Fruit fly (Drosophila melanogaster): ENCODE results near the gene Polr3C.

Polr3C gene

dm6 chr3R:12433764-12434163, 26.4 kb upstream of the Polr3C start, which contains the start of the genes Aos1 and Srlp (continued):
- TF ChIP-seq CG9609 (GFP tag; optimal IDR thresholded peaks at IDR 0.05) (no peak), lilli (GFP tag; optimal IDR thresholded peaks at IDR 0.05) (peak; percentile 8), Asciz (GFP tag; optimal IDR thresholded peaks at IDR 0.05) (no peak), nau (GFP tag; optimal IDR thresholded peaks at IDR 0.05) (no peak), corto (GFP tag; optimal IDR thresholded peaks at IDR 0.05) (no peak), Hmx (GFP tag; optimal IDR thresholded peaks at IDR 0.05) (no peak), BEAF-32 (GFP tag; optimal IDR thresholded peaks at IDR 0.05) (peak; percentile 61), dpn (GFP tag; optimal IDR thresholded peaks at IDR 0.05) (peak in 1 of 2 experiments; percentile 45), CG3065 (GFP tag; optimal IDR thresholded peaks at IDR 0.05) (no peak), Gug (GFP tag; IDR thresholded peaks at IDR 0.05) (peak; percentile 1; the same call in 1 of the 4 replicates), run (tag; optimal IDR thresholded peaks at IDR 0.05) (no peak), Dref (GFP tag; IDR thresholded peaks at IDR 0.05) (no peak), klu (GFP tag; IDR thresholded peaks at IDR 0.05) (no peak), seq (GFP tag; IDR thresholded peaks at IDR 0.05) (no peak), pb (GFP tag; optimal IDR thresholded peaks at IDR 0.05) (no peak), CG17829 (tag; optimal IDR thresholded peaks at IDR 0.05) (peak; percentile 66), tna (GFP tag; IDR thresholded peaks at IDR 0.05; ENCODE audit: partially characterized antibody) (no peak), CG4424 (GFP tag; optimal IDR thresholded peaks at IDR 0.05) (no peak), CG30020 (tag; optimal IDR thresholded peaks at IDR 0.05) (peak; percentile 74), Bteb2 (GFP tag; optimal IDR thresholded peaks at IDR 0.05) (no peak), CG5180 (GFP tag; optimal IDR thresholded peaks at IDR 0.05) (no peak), CG33213 (GFP tag; optimal IDR thresholded peaks at IDR 0.05) (no peak), yki (optimal IDR thresholded peaks at IDR 0.05) (no peak), CG12391 (tag; optimal IDR thresholded peaks at IDR 0.05) (peak; percentile 81), HmgZ (tag; optimal IDR thresholded peaks at IDR 0.05) (peak; percentile 51), CG7928 (GFP tag; optimal IDR thresholded peaks at IDR 0.05) (no peak), CG10274 (GFP tag; optimal IDR thresholded peaks at IDR 0.05) (no peak), Fer1 (GFP tag; optimal IDR thresholded peaks at IDR 0.05) (peak; percentile 65), fd102C (GFP tag; optimal IDR thresholded peaks at IDR 0.05) (no peak), Poxn (GFP tag; IDR thresholded peaks at IDR 0.05) (no peak), CG15269 (tag; optimal IDR thresholded peaks at IDR 0.05) (no peak), bsh (GFP tag; optimal IDR thresholded peaks at IDR 0.05) (peak in 1 of 2 experiments; percentile 49), PHDP (tag; optimal IDR thresholded peaks at IDR 0.05) (peak; percentile 61), CG17361 (GFP tag; IDR thresholded peaks at IDR 0.05) (peak; percentile 77), CG10654 (GFP tag; optimal IDR thresholded peaks at IDR 0.05) (peak; percentile 24), jing (GFP tag; optimal IDR thresholded peaks at IDR 0.05) (no peak), CG11398 (GFP tag; optimal IDR thresholded peaks at IDR 0.05) (no peak), maf-S (GFP tag; optimal IDR thresholded peaks at IDR 0.05) (no peak), CG11723 (GFP tag; optimal IDR thresholded peaks at IDR 0.05) (peak; percentile 11), Ets97D (GFP tag; optimal IDR thresholded peaks at IDR 0.05) (no peak), Six4 (GFP tag; optimal IDR thresholded peaks at IDR 0.05) (no peak), tio (GFP tag; optimal IDR thresholded peaks at IDR 0.05) (no peak), CG7271 (tag; optimal IDR thresholded peaks at IDR 0.05) (no peak), Dfd (GFP tag; optimal IDR thresholded peaks at IDR 0.05) (no peak), CG32772 (GFP tag; IDR thresholded peaks at IDR 0.05) (no peak), hkb (optimal IDR thresholded peaks at IDR 0.05) (no peak), hkb (GFP tag; IDR thresholded peaks at IDR 0.05) (no peak), cas (GFP tag; IDR thresholded peaks at IDR 0.05) (no peak), CG13424 (tag; optimal IDR thresholded peaks at IDR 0.05) (peak; percentile 73), MBD-R2 (GFP tag; IDR thresholded peaks at IDR 0.05) (peak; percentile 69), Hr78 (GFP tag; optimal IDR thresholded peaks at IDR 0.05) (no peak), CG12104 (GFP tag; optimal IDR thresholded peaks at IDR 0.05) (peak; percentile 30)
